Fruit fly (Drosophila melanogaster): Measurements from ENCODE around the gene CG6418.
A peak's percentile ranks its signal among the peaks of the same experiment; 100 is the strongest.

The CG6418 gene

DNA sequence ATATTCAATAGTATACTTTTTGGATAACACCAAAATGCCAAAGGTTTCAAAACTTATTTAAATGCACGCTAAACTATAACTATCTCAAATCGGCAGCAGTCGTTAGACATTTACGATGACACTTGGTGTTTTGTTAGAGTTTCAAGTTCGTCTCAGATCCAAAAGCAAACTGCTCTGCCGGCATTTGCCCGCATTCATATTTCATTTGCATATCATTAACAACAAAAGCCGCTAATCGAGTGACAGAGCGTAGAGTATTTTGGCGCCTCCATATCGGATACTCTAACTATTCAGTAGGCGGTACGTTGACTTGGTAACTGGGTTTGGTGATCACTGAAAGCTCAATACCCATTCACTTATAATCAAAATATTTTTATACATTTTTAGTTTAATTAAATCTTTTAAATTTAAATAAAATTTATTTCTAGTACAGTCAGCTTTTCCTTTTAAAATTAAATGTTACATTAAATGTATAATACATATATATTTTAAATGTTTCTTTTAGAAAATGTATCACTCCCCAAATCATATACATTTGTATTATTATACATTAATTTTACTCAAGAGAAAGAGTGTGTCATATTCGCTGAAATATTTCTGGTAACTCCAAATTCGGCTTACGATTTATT lies 14.4 kb upstream of the CG6418 start:
- TF ChIP-seq CTCF (optimal IDR thresholded peaks at IDR 0.05): no peak
- no peak for TF ChIP-seq CG8478 (optimal IDR thresholded peaks at IDR 0.05)

DNA sequence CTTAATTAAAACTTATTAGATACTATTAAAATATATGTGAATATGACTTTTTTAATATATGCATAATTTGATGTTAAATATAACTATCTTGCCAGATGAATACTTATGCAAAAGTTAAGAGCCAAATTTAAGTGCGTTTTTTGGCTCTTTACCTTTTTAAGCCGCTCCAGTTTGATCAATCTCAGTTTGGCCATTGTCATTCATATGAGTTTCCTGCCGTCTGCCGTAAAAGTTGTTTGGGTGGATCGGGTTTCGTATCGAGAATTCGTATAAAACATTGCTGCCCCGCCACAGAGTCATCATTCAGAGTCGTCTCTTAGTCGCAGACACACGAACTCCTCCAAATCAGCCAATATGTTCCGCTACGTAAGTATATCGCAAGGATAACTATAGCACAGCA lies 12.6 kb upstream of the CG6418 start, which contains the start of gene Cpr67Fa2:
Gene Cpr67Fa2, plus strand, starts transcription at position 301 of the 400 bp plus-strand sequence.
- TF ChIP-seq CTCF (optimal IDR thresholded peaks at IDR 0.05) (no peak), CG8478 (optimal IDR thresholded peaks at IDR 0.05) (no peak)

DNA sequence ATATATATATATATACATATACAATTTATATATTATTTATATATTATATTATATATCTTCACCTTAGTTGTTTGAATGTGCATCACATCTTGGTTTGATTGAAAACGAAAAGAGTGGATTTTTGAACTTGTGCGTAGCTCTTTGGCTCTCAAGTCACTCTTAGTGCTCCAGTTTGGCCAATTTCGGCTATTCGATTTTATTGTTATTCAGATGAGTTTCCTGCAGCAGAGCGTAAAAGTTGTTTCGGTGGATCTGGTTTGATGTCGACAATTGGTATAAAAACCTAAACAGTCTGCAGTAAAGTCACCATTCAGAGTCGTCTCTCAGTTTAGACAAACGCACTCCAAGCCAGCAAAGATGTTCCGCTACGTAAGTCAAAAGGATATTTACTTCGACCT lies 10.9 kb upstream of the CG6418 start, which contains the start of gene Cpr67Fa1:
Gene Cpr67Fa1, plus strand, starts transcription at position 299 of the 398 bp plus-strand sequence.
- TF ChIP-seq CG8478 (optimal IDR thresholded peaks at IDR 0.05) (no peak), CTCF (optimal IDR thresholded peaks at IDR 0.05) (no peak)

DNA sequence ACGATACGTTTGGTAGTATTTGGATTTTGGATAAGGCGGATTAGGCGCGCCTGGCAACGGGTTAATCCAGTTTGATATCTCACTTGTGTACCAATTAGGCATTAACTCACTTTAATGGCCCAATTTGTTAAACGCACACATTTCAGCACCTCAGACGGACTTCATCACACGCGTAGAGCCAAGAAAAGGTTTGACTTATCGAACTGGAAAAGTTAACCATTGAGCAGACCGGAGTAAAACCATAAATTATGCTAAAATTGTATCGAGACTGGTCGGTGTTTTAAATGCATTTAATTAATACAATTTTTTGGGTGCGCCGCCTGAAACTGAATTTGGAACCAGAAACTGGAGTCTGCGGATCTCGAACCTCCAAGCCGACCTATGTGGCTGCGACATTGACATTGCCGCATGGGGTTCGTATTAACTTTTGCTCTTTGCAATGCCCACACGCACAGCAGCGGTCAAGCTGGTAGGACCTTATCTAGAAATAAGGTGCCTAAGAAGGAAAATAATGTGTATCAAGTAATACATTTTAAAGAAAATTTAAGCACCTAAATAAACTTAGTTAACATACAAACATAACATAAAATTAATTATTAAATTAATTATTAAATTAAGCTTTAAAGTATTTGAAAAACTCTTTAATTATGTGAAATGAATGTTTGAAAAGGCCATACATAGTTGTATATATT lies 10.3 kb upstream of the CG6418 start:
- no peak for TF ChIP-seq CTCF (optimal IDR thresholded peaks at IDR 0.05)
- TF ChIP-seq CG8478 (optimal IDR thresholded peaks at IDR 0.05): no peak

DNA sequence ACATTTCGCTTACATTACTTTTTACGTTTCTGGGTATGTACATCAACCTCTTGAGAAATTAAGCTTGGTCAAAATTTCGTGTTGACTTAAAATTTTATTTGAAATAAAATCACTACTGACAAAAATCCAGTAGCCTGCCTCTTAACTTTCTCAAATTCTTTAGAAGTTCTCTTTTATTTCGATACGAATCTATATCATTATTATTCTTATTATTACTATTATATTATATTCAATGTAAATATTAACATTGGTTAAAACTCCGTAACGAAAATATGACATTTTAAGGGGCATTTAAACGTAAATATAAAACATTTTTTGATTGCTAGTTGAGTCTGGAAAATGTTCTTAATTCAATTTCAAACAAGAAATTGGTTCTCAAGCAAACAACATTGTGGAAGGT lies 7.5 kb upstream of the CG6418 start, which contains the start of gene OXA1L:
Gene OXA1L, minus strand, starts transcription at position 101 of the 400 bp plus-strand sequence.
- TF ChIP-seq CG8478 (optimal IDR thresholded peaks at IDR 0.05): no peak
- TF ChIP-seq CTCF (optimal IDR thresholded peaks at IDR 0.05): no peak

DNA sequence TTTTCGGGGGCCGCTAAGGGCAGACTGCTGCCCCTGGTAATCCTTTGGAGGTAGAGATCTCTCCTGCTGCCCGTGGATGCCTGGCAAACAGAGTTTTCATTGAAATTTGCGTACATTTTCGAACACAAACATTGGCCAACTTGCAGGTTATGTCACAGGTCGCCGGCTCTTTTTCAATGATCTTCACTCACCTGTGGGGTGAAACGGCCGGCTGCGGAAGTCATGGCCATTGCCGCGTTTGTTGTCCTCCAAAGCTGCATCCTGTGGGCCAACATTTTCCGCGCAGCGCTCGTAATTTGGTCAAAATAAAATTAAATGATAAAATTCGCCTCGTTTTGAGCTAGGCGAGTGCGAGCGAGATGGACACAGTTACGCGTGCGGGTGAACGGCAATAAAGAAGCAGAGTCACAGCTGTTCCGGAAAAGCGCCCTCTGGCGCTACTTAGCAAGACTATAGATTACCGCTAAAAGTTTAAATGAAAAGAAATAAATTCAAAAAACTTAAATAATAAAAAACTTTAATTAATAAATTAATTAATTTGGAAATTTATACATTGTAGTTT lies 7.0 kb upstream of the CG6418 start:
- TF ChIP-seq CG8478 (optimal IDR thresholded peaks at IDR 0.05): no peak
- TF ChIP-seq CTCF (optimal IDR thresholded peaks at IDR 0.05): peak; percentile 81 to 90

DNA sequence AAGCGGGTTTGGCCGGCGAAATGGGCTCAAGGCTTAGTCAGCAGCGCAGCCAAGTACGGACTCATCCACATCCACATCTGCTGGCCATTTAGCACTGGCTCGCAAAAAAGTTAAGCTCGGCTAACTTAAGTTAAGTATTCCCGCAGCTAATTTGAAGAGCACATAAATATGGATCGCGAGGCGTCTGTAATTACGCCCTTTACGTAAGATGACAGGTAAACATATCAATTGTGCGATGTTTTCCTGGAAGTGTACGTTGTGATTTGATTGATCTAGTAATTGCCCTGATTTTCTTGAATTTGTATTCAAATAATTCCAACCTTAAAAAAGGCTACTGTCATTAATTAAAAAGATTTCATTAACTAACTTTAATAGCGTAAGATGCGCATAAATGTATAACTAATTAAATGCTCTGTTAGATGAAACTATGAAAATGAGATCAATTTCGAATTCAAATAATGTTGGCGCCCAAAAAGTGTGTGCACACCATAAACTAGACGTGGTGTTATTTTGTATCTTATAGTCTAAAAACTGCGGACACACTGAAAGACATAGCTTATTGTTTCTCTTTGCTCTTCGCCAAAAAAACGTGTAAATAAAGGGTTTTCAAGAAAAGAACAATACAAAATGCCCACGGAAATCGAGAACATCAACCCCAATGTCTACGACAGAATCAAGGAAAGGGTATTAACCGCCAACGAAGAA lies 3.7 kb upstream of the CG6418 start, which contains the start of the genes CG6409 and galla-2:
Gene CG6409, minus strand, starts transcription at position 51 of the 705 bp plus-strand sequence.
Gene galla-2, plus strand, starts transcription at position 555 of the 705 bp plus-strand sequence.
- TF ChIP-seq CG8478 (optimal IDR thresholded peaks at IDR 0.05) (no peak), CTCF (optimal IDR thresholded peaks at IDR 0.05) (no peak)

DNA sequence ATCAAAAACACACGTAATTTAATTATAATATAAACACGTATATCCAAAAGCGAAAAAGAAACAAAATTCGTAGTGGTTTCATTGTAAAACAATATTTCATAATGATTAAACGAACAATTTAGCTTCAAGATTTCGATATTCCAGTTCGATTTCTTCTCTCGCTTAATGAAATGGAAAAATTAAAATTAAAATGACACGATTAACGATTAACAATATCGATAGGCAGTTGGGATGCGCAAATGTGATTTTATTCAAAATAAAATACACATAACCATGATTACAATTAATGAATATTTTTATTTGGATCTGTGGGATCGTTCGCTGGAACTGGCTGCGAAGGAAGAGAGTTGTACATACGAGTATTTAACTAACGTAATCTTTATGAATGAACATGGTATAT lies 2.8 kb downstream of the CG6418 start:
- TF ChIP-seq CG8478 (optimal IDR thresholded peaks at IDR 0.05) (no peak), CTCF (optimal IDR thresholded peaks at IDR 0.05) (no peak)

DNA sequence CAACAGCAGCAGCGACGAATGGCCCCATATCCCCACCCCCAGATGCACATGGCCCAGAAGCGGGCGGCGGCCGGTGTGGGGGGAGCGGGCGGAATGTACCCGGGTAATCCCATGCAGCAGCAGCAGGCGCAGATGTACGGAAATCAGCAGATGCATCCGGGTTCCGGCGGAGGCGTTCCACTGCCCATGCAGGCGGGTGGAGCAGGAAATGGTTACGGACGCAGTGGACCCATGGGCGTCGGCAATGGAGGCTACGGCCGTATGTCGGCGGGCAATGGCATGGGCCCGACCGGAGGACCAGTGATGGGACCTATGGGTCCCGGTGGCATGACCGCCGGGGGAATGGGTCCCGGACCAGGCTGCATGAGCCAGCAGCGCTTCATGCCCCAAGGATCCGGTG lies 7.3 kb downstream of the CG6418 start:
- TF ChIP-seq CG8478 (optimal IDR thresholded peaks at IDR 0.05): no peak
- no peak for TF ChIP-seq CTCF (optimal IDR thresholded peaks at IDR 0.05)

DNA sequence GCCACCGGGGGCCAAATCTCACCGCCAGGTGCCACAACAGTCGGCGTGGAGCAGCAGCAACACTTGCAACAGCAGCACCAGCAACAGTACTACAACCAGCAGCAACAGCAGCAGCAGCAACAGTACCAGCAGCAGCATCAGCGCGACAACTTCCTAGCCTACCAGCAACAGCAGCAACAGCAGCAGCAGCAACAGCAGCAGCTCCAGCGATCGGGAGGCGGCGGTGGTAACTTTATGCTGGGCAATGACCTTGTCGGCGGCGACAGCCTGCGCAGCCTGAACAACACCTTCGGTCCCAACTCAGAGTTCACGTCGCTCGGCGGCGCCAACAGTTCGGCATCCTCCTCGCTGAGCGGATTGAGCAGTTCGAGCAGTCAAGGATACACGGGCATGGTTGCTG lies 8.8 kb downstream of the CG6418 start:
- TF ChIP-seq CG8478 (optimal IDR thresholded peaks at IDR 0.05) (no peak), CTCF (optimal IDR thresholded peaks at IDR 0.05) (no peak)

DNA sequence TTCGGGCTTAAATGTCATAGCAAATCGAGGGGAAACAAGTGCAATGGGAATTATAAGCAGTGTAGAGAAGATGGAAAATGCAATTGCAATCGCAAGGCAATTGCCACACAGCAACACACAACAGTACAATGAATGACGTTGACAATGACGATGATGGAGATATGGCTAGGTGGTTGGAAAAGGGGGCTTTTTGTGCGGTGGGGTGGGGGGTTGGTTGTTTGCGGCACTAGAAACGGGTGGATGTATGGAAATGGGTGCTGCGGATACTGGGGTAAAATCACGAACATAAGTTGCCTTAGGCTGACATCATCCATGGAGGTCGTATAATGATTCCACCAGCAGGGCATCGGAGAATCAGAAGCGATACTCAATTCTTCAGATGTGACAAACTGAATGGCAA lies 9.7 kb downstream of the CG6418 start:
- TF ChIP-seq CTCF (optimal IDR thresholded peaks at IDR 0.05) (no peak), CG8478 (optimal IDR thresholded peaks at IDR 0.05) (no peak)

DNA sequence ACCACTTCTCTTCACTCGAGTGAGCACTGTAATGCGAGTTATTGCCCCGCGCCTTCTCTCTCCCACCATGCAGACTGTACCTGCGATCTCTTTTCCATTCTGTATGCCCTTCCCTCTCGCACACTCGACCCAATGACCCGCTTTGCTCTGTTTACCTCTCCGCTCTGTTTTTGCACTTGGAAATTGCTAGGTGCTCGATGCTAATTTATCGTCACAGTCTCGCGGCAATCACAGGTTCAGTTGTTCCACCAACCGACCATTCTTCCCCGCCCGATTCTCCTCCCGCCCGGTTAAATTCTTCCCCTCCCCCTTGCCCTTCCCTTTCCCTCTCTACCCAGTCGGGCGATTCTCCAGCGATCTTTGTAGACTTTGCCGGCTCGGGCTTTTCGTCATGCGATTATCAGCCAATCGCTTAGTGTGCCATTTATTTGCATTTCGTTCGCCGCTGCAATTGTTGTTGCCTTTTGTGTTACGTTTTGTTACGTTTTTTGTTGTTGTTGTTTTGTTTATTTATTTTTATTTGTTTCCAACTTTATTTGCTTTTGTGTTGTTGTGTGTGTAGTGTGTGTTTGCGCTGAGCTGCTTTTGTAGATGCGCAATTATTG lies 11.0 kb downstream of the CG6418 start:
- TF ChIP-seq CTCF (optimal IDR thresholded peaks at IDR 0.05) (no peak), CG8478 (optimal IDR thresholded peaks at IDR 0.05) (no peak)

DNA sequence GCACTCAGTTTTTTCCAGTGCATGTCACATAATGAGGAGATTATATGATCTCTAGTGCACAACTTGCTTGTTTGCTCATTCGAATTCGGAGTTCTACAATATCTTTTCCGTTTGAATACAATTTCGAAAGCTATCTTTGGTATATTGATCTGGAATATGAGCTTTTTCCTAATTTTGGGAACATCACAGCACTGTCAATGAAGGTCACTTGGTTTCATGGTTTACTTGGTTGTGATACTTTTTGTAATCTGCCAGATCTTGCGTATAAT lies 11.5 kb downstream of the CG6418 start:
- TF ChIP-seq CG8478 (optimal IDR thresholded peaks at IDR 0.05): no peak
- TF ChIP-seq CTCF (optimal IDR thresholded peaks at IDR 0.05): no peak

DNA sequence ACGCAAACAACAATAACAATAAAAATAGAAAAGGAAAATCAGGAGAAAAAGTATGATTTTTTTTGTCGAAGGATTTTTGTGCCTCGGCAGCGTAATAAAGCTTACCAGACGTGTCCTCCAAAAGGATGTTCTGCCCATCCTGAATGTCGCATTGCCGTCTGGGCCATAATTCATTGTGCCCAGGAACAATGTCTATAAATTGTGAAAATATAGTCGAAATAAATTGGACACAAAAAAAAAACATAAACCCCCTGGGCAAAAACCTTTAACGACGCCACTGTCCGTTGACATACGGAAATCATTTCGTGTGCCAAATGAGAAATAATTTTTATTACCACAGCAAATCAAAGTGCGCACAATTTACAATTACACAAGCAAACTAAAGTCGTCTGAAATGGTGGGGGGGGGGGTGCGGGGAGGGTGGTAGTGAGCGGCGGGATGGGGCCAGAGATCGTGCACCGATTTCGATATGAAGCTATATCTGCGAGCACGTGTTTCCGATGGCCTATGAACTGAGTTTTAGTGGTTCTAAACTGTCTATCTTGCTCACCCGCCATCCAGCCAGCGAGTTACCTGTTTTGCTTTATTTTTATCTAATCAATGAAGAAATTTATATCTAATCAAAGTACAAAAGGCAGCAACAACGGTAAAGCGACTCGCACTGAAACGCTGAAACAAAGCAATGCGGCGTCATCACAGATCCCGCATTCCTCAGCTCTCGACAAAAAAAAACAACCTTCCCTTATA lies 12.0 kb downstream of the CG6418 start:
- TF ChIP-seq CTCF (optimal IDR thresholded peaks at IDR 0.05) (no peak), CG8478 (optimal IDR thresholded peaks at IDR 0.05) (no peak)

Measured in S2 (cell line).